Fruit fly (Drosophila melanogaster) whole organism, wandering third instar larva: ENCODE measurements around the gene CG31176.

Source experiments
- CG32264 ChIP-seq: fragments of 200-800 bp; sonication (Bioruptor generic); optimal IDR thresholded peaks from 2 replicates; lab custom pipeline; 2016; ENCODE audit warnings: missing biosample characterization, missing genetic modification characterization
- CrebA ChIP-seq: fragments of 200-800 bp; sonication (Bioruptor generic); optimal IDR thresholded peaks from 2 replicates; lab custom pipeline; 2016; ENCODE audit warnings: missing biosample characterization, mild to moderate bottlenecking, missing genetic modification characterization, borderline replicate concordance
- Dfd ChIP-seq: fragments of >200 bp; optimal IDR thresholded peaks from 2 replicates; lab custom pipeline; 2017; ENCODE audit warnings: missing biosample characterization, missing genetic modification characterization
- HLH106 ChIP-seq: fragments of 200-800 bp; optimal IDR thresholded peaks from 3 replicates; lab custom pipeline; 2019; ENCODE audit warnings: missing biosample characterization, mild to moderate bottlenecking, missing genetic modification characterization, moderate library complexity
- Hnf4 ChIP-seq: fragments of 200-800 bp; sonication (Bioruptor generic); optimal IDR thresholded peaks from 2 replicates; lab custom pipeline; 2016; ENCODE audit warnings: missing biosample characterization, mild to moderate bottlenecking, missing genetic modification characterization
- Hr83 ChIP-seq: fragments of 200-300 bp; sonication (Bioruptor generic); optimal IDR thresholded peaks from 2 replicates; lab custom pipeline; 2016; ENCODE audit warnings: missing biosample characterization, mild to moderate bottlenecking, missing genetic modification characterization, moderate library complexity; ENCODE audit not compliant: poor library complexity, severe bottlenecking
- Jra ChIP-seq: sonication (Bioruptor generic); optimal IDR thresholded peaks from 2 replicates; lab custom pipeline; 2016; ENCODE audit warnings: missing biosample characterization, missing genetic modification characterization
- Mio ChIP-seq: sonication (Bioruptor generic); optimal IDR thresholded peaks from 2 replicates; lab custom pipeline; 2016; ENCODE audit warnings: missing biosample characterization, missing genetic modification characterization
- Myc ChIP-seq: fragments of >200 bp; optimal IDR thresholded peaks from 2 replicates; lab custom pipeline; 2017
- N ChIP-seq: fragments of >200 bp; optimal IDR thresholded peaks from 2 replicates; lab custom pipeline; 2018; ENCODE audit warnings: missing biosample characterization, missing external identifiers, missing genetic modification characterization
- OdsH ChIP-seq: fragments of 200-800 bp; sonication (Bioruptor generic); optimal IDR thresholded peaks from 2 replicates; lab custom pipeline; 2016; ENCODE audit warnings: missing biosample characterization, mild to moderate bottlenecking, missing genetic modification characterization
- Rel ChIP-seq, 2 experiments: fragments of 200-800 bp; sonication (Bioruptor generic) in 1 of 2; optimal IDR thresholded peaks; 2 replicates in 1 of 2; 3 replicates in 1 of 2; lab custom pipeline; 2016 to 2019; ENCODE audit warnings: mild to moderate bottlenecking in 2 of 2, missing biosample characterization in 2 of 2, missing genetic modification characterization in 2 of 2, moderate library complexity in 1 of 2
- Sp1 ChIP-seq: fragments of 200-800 bp; sonication (Bioruptor generic); optimal IDR thresholded peaks from 3 replicates; lab custom pipeline; 2019; ENCODE audit warnings: missing biosample characterization, mild to moderate bottlenecking, missing genetic modification characterization, moderate library complexity
- Vsx2 ChIP-seq: fragments of 200-300, 225-300 bp; sonication (Bioruptor generic); optimal IDR thresholded peaks from 2 replicates; lab custom pipeline; 2018; ENCODE audit warnings: missing biosample characterization, missing genetic modification characterization; ENCODE audit not compliant: partially characterized antibody
- br ChIP-seq: fragments of 200-800 bp; sonication (Bioruptor generic); optimal IDR thresholded peaks from 2 replicates; lab custom pipeline; 2016; ENCODE audit warnings: missing biosample characterization, missing genetic modification characterization
- brk ChIP-seq: fragments of 200-800 bp; sonication (Bioruptor generic); optimal IDR thresholded peaks from 2 replicates; lab custom pipeline; 2016; ENCODE audit warnings: missing biosample characterization, mild to moderate bottlenecking, missing genetic modification characterization
- dl ChIP-seq, 2 experiments: fragments of 175-275, 200-275 bp in 1 of 2; fragments of 200-275 bp in 1 of 2; sonication (Bioruptor generic); optimal IDR thresholded peaks; lab custom pipeline; 2018; ENCODE audit warnings: mild to moderate bottlenecking in 2 of 2, missing biosample characterization in 2 of 2, missing genetic modification characterization in 2 of 2, moderate library complexity in 2 of 2; ENCODE audit not compliant: partially characterized antibody in 2 of 2, insufficient read depth in 1 of 2
- dmrt93B ChIP-seq: fragments of 200-800 bp; sonication (Bioruptor generic); optimal IDR thresholded peaks from 2 replicates; lab custom pipeline; 2018; ENCODE audit warnings: missing biosample characterization, mild to moderate bottlenecking, missing genetic modification characterization
- fru ChIP-seq: fragments of 200-800 bp; sonication (Bioruptor generic); optimal IDR thresholded peaks from 3 replicates; lab custom pipeline; 2016; ENCODE audit warnings: missing biosample characterization, mild to moderate bottlenecking, missing genetic modification characterization
- h ChIP-seq: fragments of 200-800 bp; sonication (Bioruptor generic); optimal IDR thresholded peaks from 3 replicates; lab custom pipeline; 2016; ENCODE audit warnings: missing biosample characterization, mild to moderate bottlenecking, missing genetic modification characterization
- jim ChIP-seq: fragments of 175-275, 200-325 bp; sonication (Bioruptor generic); optimal IDR thresholded peaks from 2 replicates; lab custom pipeline; 2016; ENCODE audit warnings: missing biosample characterization, mild to moderate bottlenecking, missing genetic modification characterization
- lola ChIP-seq: fragments of >200 bp; optimal IDR thresholded peaks from 2 replicates; lab custom pipeline; 2017; ENCODE audit warnings: missing biosample characterization, missing genetic modification characterization
- pan ChIP-seq: fragments of >200 bp; optimal IDR thresholded peaks from 2 replicates; lab custom pipeline; 2017
- psq ChIP-seq: fragments of 200-800 bp; sonication (Bioruptor generic); optimal IDR thresholded peaks from 3 replicates; lab custom pipeline; 2017; ENCODE audit warnings: missing biosample characterization, mild to moderate bottlenecking, missing genetic modification characterization, moderate library complexity
- rgr ChIP-seq: fragments of 200-800 bp; sonication (Bioruptor generic); optimal IDR thresholded peaks from 3 replicates; lab custom pipeline; 2016; ENCODE audit warnings: missing biosample characterization, mild to moderate bottlenecking, missing genetic modification characterization
- sage ChIP-seq: fragments of 200-800 bp; sonication (Bioruptor generic); optimal IDR thresholded peaks from 2 replicates; lab custom pipeline; 2016; ENCODE audit warnings: missing biosample characterization, mild to moderate bottlenecking, missing genetic modification characterization
- sv ChIP-seq: fragments of 200-800 bp; sonication (Bioruptor generic); optimal IDR thresholded peaks from 3 replicates; lab custom pipeline; 2016; ENCODE audit warnings: missing biosample characterization, missing genetic modification characterization
- tai ChIP-seq: sonication (Bioruptor generic); optimal IDR thresholded peaks from 2 replicates; lab custom pipeline; 2016; ENCODE audit warnings: missing biosample characterization, missing genetic modification characterization
- usp ChIP-seq: fragments of >200 bp; optimal IDR thresholded peaks from 2 replicates; lab custom pipeline; 2017; ENCODE audit warnings: missing biosample characterization, missing genetic modification characterization
- woc ChIP-seq: sonication (Bioruptor generic); optimal IDR thresholded peaks from 2 replicates; lab custom pipeline; 2016; ENCODE audit warnings: missing biosample characterization, mild to moderate bottlenecking, missing genetic modification characterization

CG31176 gene

dm6 chr3R:21660659-21661126, 58.8 kb downstream of the CG31176 start, which contains the start of gene E2f1:
TSS of gene E2f1 (minus strand) at chr3R:21660871.
- TF ChIP-seq Dfd (GFP tag; lab: Kevin White, UChicago) (no peak), CG32264 (GFP tag; lab: Kevin White, UChicago) (peak; percentile 36), OdsH (GFP tag; lab: Kevin White, UChicago) (no peak), Myc (lab: Kevin White, UChicago) (no peak), Hr83 (GFP tag; lab: Kevin White, UChicago) (peak; percentile 19), Rel (GFP tag; optimal IDR thresholded peaks at IDR 0.05; lab: Kevin White, UChicago) (no peak), Rel (tag; optimal IDR thresholded peaks at IDR 0.05; lab: Kevin White, UChicago) (peak; percentile 19), psq (GFP tag; lab: Kevin White, UChicago) (peak; percentile 74), Mio (GFP tag; lab: Kevin White, UChicago) (no peak), dmrt93B (GFP tag; lab: Kevin White, UChicago) (no peak), brk (peak; percentile 5), sage (GFP tag; lab: Kevin White, UChicago) (no peak), sv (GFP tag; lab: Kevin White, UChicago) (no peak), Sp1 (GFP tag; lab: Kevin White, UChicago) (peak; percentile 27)
- TF ChIP-seq, all 38 proteins: peak for 6

dm6 chr3R:21660054-21660453, 59.4 kb downstream of the CG31176 start:
- no peak for TF ChIP-seq Hnf4 (GFP tag; lab: Kevin White, UChicago)
- peak; percentile 36 for TF ChIP-seq h (GFP tag; lab: Kevin White, UChicago)
- TF ChIP-seq, all 38 proteins: peak for 1

dm6 chr3R:21658752-21659468, 60.5 kb downstream of the CG31176 start:
- TF ChIP-seq pan (lab: Kevin White, UChicago) (no peak), Jra (GFP tag; lab: Kevin White, UChicago) (no peak), sage (GFP tag; lab: Kevin White, UChicago) (no peak), dl (GFP tag; optimal IDR thresholded peaks at IDR 0.05; lab: Kevin White, UChicago; ENCODE audit: insufficient read depth in 1 of 2, partially characterized antibody in 2 of 2) (no peak), CrebA (GFP tag; lab: Kevin White, UChicago) (no peak), h (GFP tag; lab: Kevin White, UChicago) (no peak), Vsx2 (no peak), usp (GFP tag; lab: Kevin White, UChicago) (no peak), Myc (lab: Kevin White, UChicago) (no peak), CG32264 (GFP tag; lab: Kevin White, UChicago) (no peak), sv (GFP tag; lab: Kevin White, UChicago) (no peak), Rel (GFP tag; optimal IDR thresholded peaks at IDR 0.05; lab: Kevin White, UChicago) (no peak), Rel (tag; optimal IDR thresholded peaks at IDR 0.05; lab: Kevin White, UChicago) (no peak), HLH106 (tag; lab: Kevin White, UChicago) (no peak), fru (GFP tag; lab: Kevin White, UChicago) (no peak)

- TF ChIP-seq fru (GFP tag; lab: Kevin White, UChicago) (peak; percentile 55), Hnf4 (GFP tag; lab: Kevin White, UChicago) (peak; percentile 9), br (no peak), Rel (GFP tag; optimal IDR thresholded peaks at IDR 0.05; lab: Kevin White, UChicago) (peak; percentile 66), Rel (tag; optimal IDR thresholded peaks at IDR 0.05; lab: Kevin White, UChicago) (no peak), brk (peak; percentile 3), psq (GFP tag; lab: Kevin White, UChicago) (peak; percentile 30), jim (GFP tag; lab: Kevin White, UChicago) (no peak)
Observed at dm6 chr3R:21658281-21658680, 61.2 kb downstream of the CG31176 start.

dm6 chr3R:21657489-21658018, 61.9 kb downstream of the CG31176 start:
- TF ChIP-seq jim (GFP tag; lab: Kevin White, UChicago) (no peak), N (GFP tag; lab: Kevin White, UChicago) (no peak), fru (GFP tag; lab: Kevin White, UChicago) (peak; percentile 17), tai (GFP tag; lab: Kevin White, UChicago) (no peak), woc (GFP tag; lab: Kevin White, UChicago) (peak; percentile 33), rgr (no peak), lola (GFP tag; lab: Kevin White, UChicago) (no peak)
